Worm (Caenorhabditis elegans): Measurements from ENCODE around the gene jmjd-2.

Gene jmjd-2

ce11 chrII:14205335-14205734 lies 38.1 kb downstream of the jmjd-2 start, which contains the start of gene ace-3:
TSS of gene ace-3 (plus strand) at chrII:14205635.
- TF ChIP-seq ekl-4 (GFP tag; IDR thresholded peaks at IDR 0.05) (no peak), nfya-1 (tag; optimal IDR thresholded peaks at IDR 0.05; ENCODE audit: borderline replicate concordance, insufficient read depth) (no peak), unc-130 (GFP tag; optimal IDR thresholded peaks at IDR 0.05) (no peak), aptf-3 (GFP tag; IDR thresholded peaks at IDR 0.05) (no peak), rpc-1 (optimal IDR thresholded peaks at IDR 0.05) (no peak), rpc-1 (tag; optimal IDR thresholded peaks at IDR 0.05) (no peak), lin-26 (GFP tag; IDR thresholded peaks at IDR 0.05) (no peak), F55B11.4 (tag; optimal IDR thresholded peaks at IDR 0.05; ENCODE audit: borderline replicate concordance, insufficient read depth) (no peak), efl-1 (GFP tag; optimal IDR thresholded peaks at IDR 0.05) (no peak), ztf-6 (GFP tag; IDR thresholded peaks at IDR 0.05) (no peak), hrde-1 (tag; optimal IDR thresholded peaks at IDR 0.05; ENCODE audit: borderline replicate concordance) (no peak), F23B12.7 (tag; optimal IDR thresholded peaks at IDR 0.05; ENCODE audit: insufficient read depth) (no peak), hmg-20 (GFP tag; IDR thresholded peaks at IDR 0.05) (no peak), C06A6.2 (GFP tag; conservative IDR thresholded peaks at IDR 0.05) (no peak), ama-1 (optimal IDR thresholded peaks at IDR 0.05) (no peak), ama-1 (GFP tag; optimal IDR thresholded peaks at IDR 0.05) (no peak), F49E8.2 (tag; optimal IDR thresholded peaks at IDR 0.05; ENCODE audit: insufficient read depth) (no peak)

- TF ChIP-seq madf-8 (GFP tag; conservative IDR thresholded peaks at IDR 0.05) (no peak), nhr-27 (tag; optimal IDR thresholded peaks at IDR 0.05) (no peak), zfh-2 (GFP tag; conservative IDR thresholded peaks at IDR 0.05) (0 out of 2 replicates have a peak, but pooled peaks have one; percentile 12), tbp1 (GFP tag; optimal IDR thresholded peaks at IDR 0.05) (no peak), hrde-1 (tag; optimal IDR thresholded peaks at IDR 0.05; ENCODE audit: borderline replicate concordance) (no peak), die-1 (tag; optimal IDR thresholded peaks at IDR 0.05) (no peak), F57A8.1 (GFP tag; optimal IDR thresholded peaks at IDR 0.05) (no peak), lin-26 (GFP tag; IDR thresholded peaks at IDR 0.05) (no peak), B0035.1 (tag; optimal IDR thresholded peaks at IDR 0.05) (no peak)
Measured at ce11 chrII:14197499-14198096, 45.8 kb downstream of the jmjd-2 start, which contains the start of gene ace-4. TSS of gene ace-4 (plus strand) at chrII:14198046.

ce11 chrII:14195931-14196330 lies 47.5 kb downstream of the jmjd-2 start:
- TF ChIP-seq let-526 (GFP tag; IDR thresholded peaks at IDR 0.05): no peak
- TF ChIP-seq hsf-1 (GFP tag; IDR thresholded peaks at IDR 0.05): no peak
- TF ChIP-seq dpl-1 (GFP tag; optimal IDR thresholded peaks at IDR 0.05): no peak
- no peak for TF ChIP-seq K11D2.4 (GFP tag; IDR thresholded peaks at IDR 0.05)
- TF ChIP-seq madf-6 (GFP tag; IDR thresholded peaks at IDR 0.05): no peak
- no peak for TF ChIP-seq B0261.1 (tag; optimal IDR thresholded peaks at IDR 0.05)
- TF ChIP-seq hlh-26 (GFP tag; conservative IDR thresholded peaks at IDR 0.05): no peak
- TF ChIP-seq lsl-1 (GFP tag; optimal IDR thresholded peaks at IDR 0.05): no peak

ce11 chrII:14187456-14187855 lies 55.9 kb downstream of the jmjd-2 start:
- TF ChIP-seq dox-1 (GFP tag; IDR thresholded peaks at IDR 0.05) (no peak), egl-44 (GFP tag; IDR thresholded peaks at IDR 0.05) (no peak), F37B4.10 (GFP tag; IDR thresholded peaks at IDR 0.05) (no peak), lin-26 (GFP tag; IDR thresholded peaks at IDR 0.05) (no peak), lag-1 (GFP tag; IDR thresholded peaks at IDR 0.05) (no peak), aptf-3 (GFP tag; IDR thresholded peaks at IDR 0.05) (no peak), F33H1.4 (GFP tag; IDR thresholded peaks at IDR 0.05) (no peak), Y56A3A.18 (GFP tag; IDR thresholded peaks at IDR 0.05) (no peak), unc-130 (GFP tag; optimal IDR thresholded peaks at IDR 0.05) (no peak), zfh-2 (GFP tag; conservative IDR thresholded peaks at IDR 0.05) (no peak), Y67H2A.10 (GFP tag; conservative IDR thresholded peaks at IDR 0.05) (no peak), ztf-3 (GFP tag; optimal IDR thresholded peaks at IDR 0.05) (no peak), zim-3 (tag; optimal IDR thresholded peaks at IDR 0.05) (no peak), dpff-1 (tag; optimal IDR thresholded peaks at IDR 0.05) (no peak), snpc-1.1 (tag; optimal IDR thresholded peaks at IDR 0.05; ENCODE audit: insufficient read depth) (no peak), nhr-80 (tag; optimal IDR thresholded peaks at IDR 0.05) (no peak), madf-3 (GFP tag; IDR thresholded peaks at IDR 0.05) (no peak)

All from whole organism, young adult.